Fruit fly (Drosophila melanogaster): ENCODE data around the gene Nha1.
A peak's percentile ranks its signal among the peaks of the same experiment; 100 is the strongest.

Nha1 gene

DNA sequence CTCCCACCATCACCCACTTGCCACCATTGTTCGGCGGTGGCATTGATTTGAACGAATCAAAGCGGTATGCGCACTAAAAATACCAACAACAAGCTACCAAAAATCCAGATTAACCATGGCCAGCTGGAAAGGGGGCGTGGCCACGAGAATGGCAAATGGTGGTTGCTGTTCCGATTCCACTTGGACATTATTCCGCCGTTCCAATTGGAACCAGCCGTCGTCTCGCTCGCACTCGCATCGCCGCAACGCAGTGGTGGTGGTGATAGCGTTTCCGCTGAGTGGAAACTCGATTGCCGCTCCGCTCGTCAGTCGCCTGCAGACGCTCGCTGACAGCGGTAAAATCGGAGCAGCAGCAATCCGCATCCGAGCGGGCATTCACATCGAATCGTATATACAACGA, 48.6 kb downstream of the Nha1 start, which contains the start of gene sens-2 (continued):
- TF ChIP-seq HLH54F (GFP tag; optimal IDR thresholded peaks at IDR 0.05) (no peak), CG15479 (GFP tag; optimal IDR thresholded peaks at IDR 0.05) (no peak), Kr (GFP tag; optimal IDR thresholded peaks at IDR 0.05) (no peak), CG7372 (GFP tag; IDR thresholded peaks at IDR 0.05) (no peak), CG7839 (tag; optimal IDR thresholded peaks at IDR 0.05) (no peak)

DNA sequence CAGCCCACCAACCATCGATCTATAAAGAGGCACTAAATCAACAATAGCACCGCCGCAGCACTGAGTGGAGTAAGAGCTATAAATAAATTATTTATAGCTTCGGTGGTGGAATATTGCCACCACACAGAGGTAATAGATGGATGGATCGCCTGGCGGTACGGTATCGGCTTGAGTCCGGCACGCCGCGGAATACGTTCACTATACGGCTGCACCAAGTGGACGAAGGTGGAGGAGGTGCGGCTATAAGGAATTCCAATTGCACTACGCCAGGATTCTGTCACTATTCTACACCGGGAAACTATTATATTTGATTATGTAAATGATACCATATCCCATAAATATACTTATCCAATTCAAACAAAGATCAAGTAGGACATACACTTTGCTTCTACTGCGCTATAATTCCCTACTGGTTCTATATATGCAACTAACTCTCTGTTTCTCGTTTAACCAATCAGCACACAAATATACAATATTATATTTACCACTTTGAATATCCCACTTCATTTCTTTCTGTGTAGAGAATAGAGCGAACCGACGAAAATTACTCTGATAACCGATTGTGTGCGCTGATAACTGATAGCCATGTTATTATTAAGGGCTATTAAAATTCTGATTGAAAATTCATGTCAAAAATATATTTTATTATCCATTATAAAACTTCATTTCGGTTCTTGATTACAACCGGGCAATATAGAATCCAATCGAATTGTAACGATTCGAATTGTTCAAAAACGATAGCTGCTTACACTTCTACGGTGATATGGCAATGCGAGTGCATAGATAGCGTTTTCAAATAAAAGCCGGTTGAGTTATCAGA, 50.7 kb downstream of the Nha1 start:
- TF ChIP-seq ERR (GFP tag; optimal IDR thresholded peaks at IDR 0.05): no peak
- no peak for TF ChIP-seq kah (GFP tag; optimal IDR thresholded peaks at IDR 0.05)
- no peak for TF ChIP-seq hbn (GFP tag; IDR thresholded peaks at IDR 0.05; ENCODE audit: partially characterized antibody)
- no peak for TF ChIP-seq sim (GFP tag; IDR thresholded peaks at IDR 0.05)
- peak; percentile 16; the same call in 1 of the 2 replicates for TF ChIP-seq wor (GFP tag; IDR thresholded peaks at IDR 0.05)
- no peak for TF ChIP-seq CG12744 (GFP tag; optimal IDR thresholded peaks at IDR 0.05)
- no peak for TF ChIP-seq her (GFP tag; optimal IDR thresholded peaks at IDR 0.05)
- no peak for TF ChIP-seq CG11723 (GFP tag; optimal IDR thresholded peaks at IDR 0.05)
- TF ChIP-seq gt (GFP tag; IDR thresholded peaks at IDR 0.05): no peak
- TF ChIP-seq CG10209 (GFP tag; optimal IDR thresholded peaks at IDR 0.05): peak; percentile 43
- TF ChIP-seq CG2116 (GFP tag; optimal IDR thresholded peaks at IDR 0.05): no peak
- no peak for TF ChIP-seq p53 (GFP tag; optimal IDR thresholded peaks at IDR 0.05)
- no peak for TF ChIP-seq tll (GFP tag; optimal IDR thresholded peaks at IDR 0.05)
- TF ChIP-seq CG13894 (tag; optimal IDR thresholded peaks at IDR 0.05): peak; percentile 4
- TF ChIP-seq CG31388 (GFP tag; optimal IDR thresholded peaks at IDR 0.05): no peak
- TF ChIP-seq stc (GFP tag; IDR thresholded peaks at IDR 0.05): no peak
- TF ChIP-seq CG7963 (GFP tag; IDR thresholded peaks at IDR 0.05; ENCODE audit: partially characterized antibody): no peak
- TF ChIP-seq zfh1 (GFP tag; IDR thresholded peaks at IDR 0.05): no peak
- peak; percentile 40; the same call in 1 of the 2 replicates for TF ChIP-seq CG6689 (GFP tag; IDR thresholded peaks at IDR 0.05)
- no peak for TF ChIP-seq CG6791 (GFP tag; IDR thresholded peaks at IDR 0.05; ENCODE audit: partially characterized antibody)
- TF ChIP-seq esg (GFP tag; conservative IDR thresholded peaks at IDR 0.05): no peak; the same call in 1 of the 2 replicates
- TF ChIP-seq CG16813 (GFP tag; IDR thresholded peaks at IDR 0.05; ENCODE audit: partially characterized antibody): no peak
- TF ChIP-seq Scr (GFP tag; IDR thresholded peaks at IDR 0.05; ENCODE audit: partially characterized antibody): no peak
- TF ChIP-seq schlank (tag; optimal IDR thresholded peaks at IDR 0.05): no peak
- no peak for TF ChIP-seq Dad (GFP tag; optimal IDR thresholded peaks at IDR 0.05)
- TF ChIP-seq kni (GFP tag; optimal IDR thresholded peaks at IDR 0.05): no peak
- peak; percentile 37 for TF ChIP-seq bcd (GFP tag; optimal IDR thresholded peaks at IDR 0.05)
- peak; percentile 58 for TF ChIP-seq sd (tag; optimal IDR thresholded peaks at IDR 0.05)
- TF ChIP-seq br (optimal IDR thresholded peaks at IDR 0.05): no peak
- TF ChIP-seq crol (GFP tag; IDR thresholded peaks at IDR 0.05): no peak
- TF ChIP-seq CG10959 (GFP tag; IDR thresholded peaks at IDR 0.05): no peak
- TF ChIP-seq CG5245 (GFP tag; optimal IDR thresholded peaks at IDR 0.05): no peak
- peak in 1 of 2 experiments; percentile 43 for TF ChIP-seq Hr51 (GFP tag; optimal IDR thresholded peaks at IDR 0.05)
- TF ChIP-seq slou (GFP tag; optimal IDR thresholded peaks at IDR 0.05): no peak
- TF ChIP-seq Optix (GFP tag; IDR thresholded peaks at IDR 0.05): no peak
- no peak for TF ChIP-seq CG11093 (GFP tag; IDR thresholded peaks at IDR 0.05)
- no peak for TF ChIP-seq BEAF-32 (GFP tag; optimal IDR thresholded peaks at IDR 0.05)
- TF ChIP-seq CG2199 (GFP tag; IDR thresholded peaks at IDR 0.05): no peak
- no peak for TF ChIP-seq CG15514 (GFP tag; optimal IDR thresholded peaks at IDR 0.05)
- peak; percentile 66 for TF ChIP-seq gem (tag; optimal IDR thresholded peaks at IDR 0.05)
- no peak for TF ChIP-seq disco-r (GFP tag; optimal IDR thresholded peaks at IDR 0.05)
- TF ChIP-seq HLH4C (GFP tag; IDR thresholded peaks at IDR 0.05; ENCODE audit: partially characterized antibody): no peak
- TF ChIP-seq org-1 (GFP tag; optimal IDR thresholded peaks at IDR 0.05): no peak
